Fruit fly (Drosophila melanogaster): Measurements from ENCODE around the gene CG42762.

CG42762 gene

dm6 chr2L:8099615-8100375, 44.1 kb downstream of the CG42762 start (continued):
- TF ChIP-seq lola (GFP tag; optimal IDR thresholded peaks at IDR 0.05) (no peak), stwl (tag; optimal IDR thresholded peaks at IDR 0.05) (peak; percentile 16), CG11695 (GFP tag; IDR thresholded peaks at IDR 0.05) (0 out of 3 replicates have a peak, but pooled peaks have one; percentile 24), CG18262 (tag; optimal IDR thresholded peaks at IDR 0.05) (no peak), Adf1 (GFP tag; IDR thresholded peaks at IDR 0.05) (peak; percentile 27; the same call in 1 of the 2 replicates), CG6813 (GFP tag; optimal IDR thresholded peaks at IDR 0.05) (no peak), CG9437 (GFP tag; optimal IDR thresholded peaks at IDR 0.05) (peak; percentile 42), bbx (GFP tag; IDR thresholded peaks at IDR 0.05; ENCODE audit: partially characterized antibody) (no peak), fd3F (GFP tag; optimal IDR thresholded peaks at IDR 0.05) (no peak), eve (GFP tag; optimal IDR thresholded peaks at IDR 0.05) (peak in 1 of 2 experiments; percentile 38), NC2β (GFP tag; optimal IDR thresholded peaks at IDR 0.05) (no peak), Sox102F (GFP tag; optimal IDR thresholded peaks at IDR 0.05) (no peak), CG31224 (GFP tag; IDR thresholded peaks at IDR 0.05) (no peak), CG12744 (GFP tag; optimal IDR thresholded peaks at IDR 0.05) (no peak), slbo (GFP tag; IDR thresholded peaks at IDR 0.05) (no peak), CG10431 (GFP tag; optimal IDR thresholded peaks at IDR 0.05) (no peak), lmd (GFP tag; IDR thresholded peaks at IDR 0.05) (no peak), Nf-YA (GFP tag; IDR thresholded peaks at IDR 0.05) (no peak), sr (GFP tag; IDR thresholded peaks at IDR 0.05) (peak; percentile 87), sqz (GFP tag; optimal IDR thresholded peaks at IDR 0.05) (no peak), gro (GFP tag; optimal IDR thresholded peaks at IDR 0.05) (no peak), CG9797 (GFP tag; optimal IDR thresholded peaks at IDR 0.05) (no peak), CG7963 (GFP tag; IDR thresholded peaks at IDR 0.05; ENCODE audit: partially characterized antibody) (no peak), CG8089 (GFP tag; optimal IDR thresholded peaks at IDR 0.05) (no peak), kah (GFP tag; optimal IDR thresholded peaks at IDR 0.05) (no peak), gce (GFP tag; IDR thresholded peaks at IDR 0.05) (peak; percentile 49; the same call in 1 of the 3 replicates), Med (GFP tag) (peak; percentile 82), bab2 (GFP tag; optimal IDR thresholded peaks at IDR 0.05) (no peak), Ets97D (GFP tag; optimal IDR thresholded peaks at IDR 0.05) (no peak), dati (GFP tag; IDR thresholded peaks at IDR 0.05) (no peak), mirr (GFP tag; optimal IDR thresholded peaks at IDR 0.05) (peak; percentile 27), abd-A (tag; optimal IDR thresholded peaks at IDR 0.05) (peak; percentile 75), Scr (GFP tag; IDR thresholded peaks at IDR 0.05; ENCODE audit: partially characterized antibody) (0 out of 2 replicates have a peak, but pooled peaks have one; percentile 14), Kr (GFP tag; optimal IDR thresholded peaks at IDR 0.05) (peak; percentile 20), danr (GFP tag; IDR thresholded peaks at IDR 0.05) (no peak), knrl (GFP tag; IDR thresholded peaks at IDR 0.05; ENCODE audit: partially characterized antibody) (no peak), Dp (GFP tag; optimal IDR thresholded peaks at IDR 0.05) (no peak), vnd (GFP tag; IDR thresholded peaks at IDR 0.05; ENCODE audit: partially characterized antibody) (no peak), CG9727 (GFP tag; optimal IDR thresholded peaks at IDR 0.05) (no peak), CG15601 (tag; optimal IDR thresholded peaks at IDR 0.05) (no peak), CG17568 (GFP tag; optimal IDR thresholded peaks at IDR 0.05) (no peak), CG8478 (optimal IDR thresholded peaks at IDR 0.05) (no peak), CG42726 (GFP tag; IDR thresholded peaks at IDR 0.05; ENCODE audit: partially characterized antibody) (0 out of 2 replicates have a peak, but pooled peaks have one; percentile 31), chinmo (GFP tag; IDR thresholded peaks at IDR 0.05; ENCODE audit: partially characterized antibody) (peak; percentile 84), CG1602 (GFP tag; optimal IDR thresholded peaks at IDR 0.05) (no peak), CG11696 (GFP tag; IDR thresholded peaks at IDR 0.05) (no peak), toy (GFP tag; IDR thresholded peaks at IDR 0.05) (no peak), kni (GFP tag; optimal IDR thresholded peaks at IDR 0.05) (no peak), dm (GFP tag; optimal IDR thresholded peaks at IDR 0.05) (no peak)
